Fruit fly (Drosophila melanogaster) whole organism, embryonic: Measurements from ENCODE around the gene CG14598.

Source experiments
- Awh ChIP-seq: fragments of 200-800 bp; sonication (Bioruptor generic); IDR thresholded peaks from 2 replicates; pipeline ENCODE4, ENCODE4 v1.3.6; 2022; ENCODE audit warnings: missing biosample characterization, missing genetic modification characterization
- CG12104 ChIP-seq: fragments of 200-800 bp; sonication (Bioruptor generic); optimal IDR thresholded peaks from 3 replicates; lab custom pipeline; 2016; ENCODE audit warnings: missing biosample characterization, missing genetic modification characterization
- CG12299 ChIP-seq: fragments of 200-800 bp; sonication (Bioruptor generic); optimal IDR thresholded peaks from 2 replicates; lab custom pipeline; 2018; ENCODE audit warnings: missing biosample characterization, mild to moderate bottlenecking, missing genetic modification characterization
- CG13287 ChIP-seq: fragments of 200-800 bp; sonication (Bioruptor generic); IDR thresholded peaks from 2 replicates; pipeline ENCODE4 v1.3.6; 2022; ENCODE audit warnings: missing biosample characterization, missing genetic modification characterization; ENCODE audit not compliant: partially characterized antibody
- CG15601 ChIP-seq: fragments of 200-800 bp; sonication (Bioruptor generic); optimal IDR thresholded peaks from 3 replicates; lab custom pipeline; 2019; ENCODE audit warnings: missing biosample characterization, mild to moderate bottlenecking, missing genetic modification characterization, moderate library complexity
- CG17186 ChIP-seq: fragments of 200-800 bp; sonication (Bioruptor generic); optimal IDR thresholded peaks from 3 replicates; lab custom pipeline; 2017; ENCODE audit warnings: missing biosample characterization, missing genetic modification reagents, missing genetic modification characterization
- CG18599 ChIP-seq: fragments of 200-800 bp; sonication (Bioruptor generic); optimal IDR thresholded peaks from 3 replicates; lab custom pipeline; 2017; ENCODE audit warnings: missing biosample characterization, missing genetic modification characterization, mild to moderate bottlenecking, moderate library complexity, missing genetic modification reagents
- CG2202 ChIP-seq: fragments of 200-800 bp; sonication (Bioruptor generic); optimal IDR thresholded peaks from 2 replicates; lab custom pipeline; 2018; ENCODE audit warnings: missing biosample characterization, mild to moderate bottlenecking, missing genetic modification characterization
- CG2678 ChIP-seq: fragments of 200-800 bp; sonication (Bioruptor generic); optimal IDR thresholded peaks from 3 replicates; lab custom pipeline; 2019; ENCODE audit warnings: missing biosample characterization, mild to moderate bottlenecking, missing genetic modification characterization, moderate library complexity
- CG3838 ChIP-seq: fragments of 200-800 bp; sonication (Bioruptor generic); optimal IDR thresholded peaks from 3 replicates; lab custom pipeline; 2016; ENCODE audit warnings: missing biosample characterization, missing genetic modification characterization
- CG4328 ChIP-seq: fragments of 200-800 bp; sonication (Bioruptor generic); optimal IDR thresholded peaks from 3 replicates; lab custom pipeline; 2017; ENCODE audit warnings: missing biosample characterization, missing genetic modification reagents, missing genetic modification characterization
- CG6175 ChIP-seq: fragments of 200-800 bp; sonication (Bioruptor generic); IDR thresholded peaks from 3 replicates; pipeline ENCODE4 v1.3.6; 2022; ENCODE audit warnings: missing biosample characterization, missing genetic modification characterization
- CG6765 ChIP-seq: fragments of 200-800 bp; sonication (Bioruptor generic); optimal IDR thresholded peaks from 3 replicates; lab custom pipeline; 2017; ENCODE audit warnings: missing biosample characterization, mild to moderate bottlenecking, missing genetic modification characterization
- CG9215 ChIP-seq: fragments of 200-800 bp; sonication (Bioruptor generic); IDR thresholded peaks from 2 replicates; pipeline ENCODE4 v1.3.6; 2022; ENCODE audit warnings: missing biosample characterization, missing genetic modification characterization
- CG9876 ChIP-seq: fragments of 200-800 bp; sonication (Bioruptor generic); optimal IDR thresholded peaks from 2 replicates; lab custom pipeline; 2016; ENCODE audit warnings: missing biosample characterization, missing genetic modification characterization
- Dfd ChIP-seq, 2 experiments: fragments of >200 bp; optimal IDR thresholded peaks; 2 replicates each; lab custom pipeline; 2017; ENCODE audit warnings: missing biosample characterization in 2 of 2, missing genetic modification characterization in 2 of 2
- Doc3 ChIP-seq: fragments of 200-800 bp; sonication (Bioruptor generic); IDR thresholded peaks from 3 replicates; pipeline ENCODE4 v1.3.6; 2022; ENCODE audit warnings: missing biosample characterization, missing genetic modification characterization; ENCODE audit not compliant: partially characterized antibody
- Ets97D ChIP-seq: fragments of 200-800 bp; sonication (Bioruptor generic); optimal IDR thresholded peaks from 3 replicates; lab custom pipeline; 2016; ENCODE audit warnings: missing biosample characterization, missing genetic modification characterization
- Fer1 ChIP-seq: fragments of 200-800 bp; sonication (Bioruptor generic); optimal IDR thresholded peaks from 2 replicates; lab custom pipeline; 2017; ENCODE audit warnings: missing biosample characterization, mild to moderate bottlenecking, missing genetic modification characterization
- HLH4C ChIP-seq: fragments of 200-800 bp; sonication (Bioruptor generic); IDR thresholded peaks from 3 replicates; pipeline ENCODE4 v1.3.6; 2022; ENCODE audit warnings: missing biosample characterization, missing genetic modification characterization; ENCODE audit not compliant: partially characterized antibody
- Jarid2 ChIP-seq: fragments of 200-800 bp; sonication (Bioruptor generic); optimal IDR thresholded peaks from 3 replicates; lab custom pipeline; 2017; ENCODE audit warnings: mild to moderate bottlenecking, missing biosample characterization, missing genetic modification reagents, missing genetic modification characterization
- NfI ChIP-seq: fragments of 200-800 bp; sonication (Bioruptor generic); optimal IDR thresholded peaks from 3 replicates; lab custom pipeline; 2018; ENCODE audit warnings: missing biosample characterization, mild to moderate bottlenecking, missing genetic modification characterization, moderate library complexity
- Pdp1 ChIP-seq, 2 experiments: fragments of 200-800 bp; sonication (Bioruptor generic); optimal IDR thresholded peaks; 3 replicates each; lab custom pipeline; 2016; ENCODE audit warnings: missing biosample characterization in 2 of 2, missing genetic modification characterization in 2 of 2, mild to moderate bottlenecking in 1 of 2, moderate library complexity in 1 of 2
- Ravus ChIP-seq: fragments of 200-800 bp; sonication (Bioruptor generic); IDR thresholded peaks from 2 replicates; pipeline ENCODE4 v1.3.6; 2022; ENCODE audit warnings: missing biosample characterization, missing genetic modification characterization
- Side ChIP-seq: fragments of 200-800 bp; sonication (Bioruptor generic); optimal IDR thresholded peaks from 2 replicates; lab custom pipeline; 2016; ENCODE audit warnings: missing biosample characterization, missing genetic modification characterization
- Tbp ChIP-seq: fragments of >200 bp; optimal IDR thresholded peaks from 2 replicates; lab custom pipeline; 2018; ENCODE audit warnings: missing biosample characterization, missing genetic modification characterization
- amos ChIP-seq: fragments of 200-800 bp; sonication (Bioruptor generic); IDR thresholded peaks from 2 replicates; pipeline ENCODE4 v1.3.6; 2022; ENCODE audit warnings: missing biosample characterization, missing genetic modification characterization; ENCODE audit not compliant: partially characterized antibody
- aop ChIP-seq: fragments of 200-800 bp; sonication (Bioruptor generic); IDR thresholded peaks from 2 replicates; pipeline ENCODE4 v1.3.6; 2022; ENCODE audit warnings: missing biosample characterization, missing genetic modification characterization
- br ChIP-seq: fragments of >200 bp; optimal IDR thresholded peaks from 2 replicates; lab custom pipeline; 2017
- cad ChIP-seq: fragments of >200 bp; optimal IDR thresholded peaks from 2 replicates; lab custom pipeline; 2017; ENCODE audit warnings: missing biosample characterization, missing genetic modification characterization
- ci ChIP-seq: fragments of 200-800 bp; sonication (Bioruptor generic); IDR thresholded peaks from 3 replicates; pipeline ENCODE4 v1.3.6; 2022; ENCODE audit warnings: missing biosample characterization, missing genetic modification characterization
- dan ChIP-seq: fragments of 200-800 bp; sonication (Bioruptor generic); IDR thresholded peaks from 2 replicates; pipeline ENCODE4 v1.3.6; 2022; ENCODE audit warnings: missing biosample characterization, missing genetic modification characterization
- dati ChIP-seq: fragments of 200-800 bp; sonication (Bioruptor generic); IDR thresholded peaks from 2 replicates; pipeline ENCODE4 v1.3.6; 2022; ENCODE audit warnings: missing biosample characterization, missing genetic modification characterization
- dmrt99B ChIP-seq: fragments of 200-800 bp; sonication (Bioruptor generic); optimal IDR thresholded peaks from 2 replicates; lab custom pipeline; 2018; ENCODE audit warnings: missing biosample characterization, mild to moderate bottlenecking, missing genetic modification characterization, moderate library complexity
- ems ChIP-seq: fragments of 200-800 bp; sonication (Bioruptor generic); optimal IDR thresholded peaks from 3 replicates; lab custom pipeline; 2016; ENCODE audit warnings: missing biosample characterization, missing genetic modification characterization
- fd64A ChIP-seq: fragments of 200-800 bp; sonication (Bioruptor generic); optimal IDR thresholded peaks from 3 replicates; lab custom pipeline; 2018; ENCODE audit warnings: missing biosample characterization, mild to moderate bottlenecking, missing genetic modification characterization
- gce ChIP-seq: fragments of 200-800 bp; sonication (Bioruptor generic); IDR thresholded peaks from 3 replicates; pipeline ENCODE4 v1.3.6; 2022; ENCODE audit warnings: missing biosample characterization, missing genetic modification characterization
- nerfin-2 ChIP-seq: fragments of 200-800 bp; sonication (Bioruptor generic); IDR thresholded peaks from 2 replicates; pipeline ENCODE4 v1.3.6; 2022; ENCODE audit warnings: missing biosample characterization, missing genetic modification characterization; ENCODE audit not compliant: partially characterized antibody
- otp ChIP-seq: fragments of 200-800 bp; sonication (Bioruptor generic); IDR thresholded peaks from 3 replicates; pipeline ENCODE4, ENCODE4 v1.3.6; 2022; ENCODE audit warnings: missing biosample characterization, missing genetic modification characterization
- phol ChIP-seq: fragments of 200-800 bp; sonication (Bioruptor generic); optimal IDR thresholded peaks from 3 replicates; lab custom pipeline; 2018; ENCODE audit warnings: missing biosample characterization, mild to moderate bottlenecking, missing genetic modification characterization, moderate library complexity
- pzg ChIP-seq: fragments of 200-800 bp; sonication (Bioruptor generic); optimal IDR thresholded peaks from 3 replicates; lab custom pipeline; 2018; ENCODE audit warnings: missing biosample characterization, mild to moderate bottlenecking, missing genetic modification characterization, moderate library complexity
- salm ChIP-seq: fragments of 200-800 bp; sonication (Bioruptor generic); optimal IDR thresholded peaks from 2 replicates; lab custom pipeline; 2018; ENCODE audit warnings: missing biosample characterization, mild to moderate bottlenecking, missing genetic modification characterization
- sens ChIP-seq: fragments of 200-800 bp; sonication (Bioruptor generic); peaks from one replicate; lab custom pipeline; 2016; ENCODE audit warnings: missing biosample characterization, missing genetic modification characterization
- sens-2 ChIP-seq: fragments of 200-800 bp; sonication (Bioruptor generic); IDR thresholded peaks from 2 replicates; pipeline ENCODE4 v1.3.6; 2022; ENCODE audit warnings: missing biosample characterization, missing genetic modification characterization
- sim ChIP-seq: fragments of 200-800 bp; sonication (Bioruptor generic); IDR thresholded peaks from 2 replicates; pipeline ENCODE4 v1.3.6; 2022; ENCODE audit warnings: missing biosample characterization, missing genetic modification characterization
- sug ChIP-seq: fragments of 200-800 bp; optimal IDR thresholded peaks from 2 replicates; lab custom pipeline; 2019; ENCODE audit warnings: missing biosample characterization, mild to moderate bottlenecking, missing genetic modification characterization, moderate library complexity
- tna ChIP-seq: fragments of 200-800 bp; sonication (Bioruptor generic); IDR thresholded peaks from 2 replicates; pipeline ENCODE4 v1.3.6; 2022; ENCODE audit warnings: missing biosample characterization, missing genetic modification characterization; ENCODE audit not compliant: partially characterized antibody
- toy ChIP-seq: fragments of 200-800 bp; sonication (Bioruptor generic); IDR thresholded peaks from 2 replicates; pipeline ENCODE4 v1.3.6; 2022; ENCODE audit warnings: missing biosample characterization, missing genetic modification characterization
- trh ChIP-seq: fragments of 200-800 bp; sonication (Bioruptor generic); optimal IDR thresholded peaks from 2 replicates; lab custom pipeline; 2016; ENCODE audit warnings: missing biosample characterization, missing genetic modification characterization
- vvl ChIP-seq: fragments of 200-800 bp; sonication (Bioruptor generic); IDR thresholded peaks from 2 replicates; pipeline ENCODE4 v1.3.6; 2022; ENCODE audit warnings: missing biosample characterization, missing genetic modification characterization
- yki ChIP-seq: fragments of >200 bp; optimal IDR thresholded peaks from 3 replicates; lab custom pipeline; 2018

The CG14598 gene

DNA sequence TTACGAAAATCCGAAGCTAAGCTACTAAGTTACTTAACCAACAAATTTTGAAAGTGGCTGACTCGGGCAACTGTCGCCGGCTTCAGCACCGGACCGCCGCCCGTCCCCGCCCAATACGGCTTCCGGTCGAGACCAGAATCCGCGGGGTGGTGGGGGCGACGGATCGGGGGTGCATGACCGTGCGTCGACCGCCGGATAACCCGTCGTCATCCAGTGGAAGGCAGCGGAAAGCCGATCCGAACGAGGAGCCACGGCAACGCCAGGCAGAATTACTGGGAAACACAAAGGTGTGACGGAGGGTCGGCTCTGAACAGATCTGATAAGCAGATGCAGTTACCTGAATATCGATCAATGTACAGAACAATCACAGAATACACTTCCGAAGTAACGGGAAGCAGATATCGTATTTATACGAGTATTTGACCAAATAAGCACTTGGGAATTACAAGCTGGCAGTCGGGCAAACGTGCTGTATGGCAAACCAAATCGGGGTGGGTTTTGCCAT, 35.1 kb downstream of the CG14598 start (continued):
- TF ChIP-seq nerfin-2 (GFP tag; lab: Robert Waterston, UW) (peak; percentile 98), Tbp (peak; percentile 100), CG6765 (GFP tag; lab: Kevin White, UChicago) (peak; percentile 49), fd64A (GFP tag; lab: Kevin White, UChicago) (peak; percentile 87), Fer1 (peak; percentile 85), pzg (GFP tag; lab: Kevin White, UChicago) (peak; percentile 32), otp (GFP tag; lab: Robert Waterston, UW) (peak; percentile 74; the same call in 1 of the 3 replicates), sug (tag; lab: Kevin White, UChicago) (peak; percentile 95), phol (no peak), Side (peak; percentile 67), gce (GFP tag; lab: Robert Waterston, UW) (peak; percentile 80; the same call in 2 of the 3 replicates), sens (GFP tag; lab: Kevin White, UChicago) (peak; percentile 88), CG17186 (GFP tag; lab: Kevin White, UChicago) (peak; percentile 26), CG2202 (tag; lab: Kevin White, UChicago) (peak; percentile 9), cad (no peak), CG3838 (peak; percentile 2), vvl (GFP tag; lab: Robert Waterston, UW) (peak; percentile 81), yki (lab: Kevin White, UChicago) (no peak), dan (GFP tag; lab: Robert Waterston, UW) (no peak), CG4328 (GFP tag; lab: Kevin White, UChicago) (peak; percentile 90), CG15601 (tag; lab: Kevin White, UChicago) (peak; percentile 70), ems (GFP tag; lab: Kevin White, UChicago) (peak; percentile 56), CG9215 (GFP tag; lab: Robert Waterston, UW) (no peak; the same call in 1 of the 2 replicates), tna (GFP tag; lab: Robert Waterston, UW) (peak; percentile 97), Jarid2 (no peak), CG12299 (tag; lab: Kevin White, UChicago) (peak; percentile 68), ci (GFP tag; lab: Robert Waterston, UW) (peak; percentile 93), Doc3 (GFP tag; lab: Robert Waterston, UW) (peak; percentile 67; the same call in 2 of the 3 replicates), HLH4C (peak; percentile 96), Pdp1 (GFP tag; optimal IDR thresholded peaks at IDR 0.05; lab: Kevin White, UChicago) (peak; percentile 46 to 51), br (no peak), Ets97D (GFP tag; lab: Kevin White, UChicago) (peak; percentile 71), CG12104 (GFP tag; lab: Kevin White, UChicago) (no peak), CG6175 (GFP tag; lab: Robert Waterston, UW) (peak; percentile 78), salm (tag; lab: Kevin White, UChicago) (peak; percentile 62), amos (GFP tag; lab: Robert Waterston, UW) (peak; percentile 97), CG9876 (peak; percentile 21), aop (GFP tag; lab: Robert Waterston, UW) (peak; percentile 99), Dfd (GFP tag; optimal IDR thresholded peaks at IDR 0.05; lab: Kevin White, UChicago) (no peak), trh (GFP tag; lab: Kevin White, UChicago) (no peak), NfI (GFP tag; lab: Kevin White, UChicago) (peak; percentile 54), Awh (GFP tag; lab: Robert Waterston, UW) (peak; percentile 65), CG13287 (GFP tag; lab: Robert Waterston, UW) (peak; percentile 72), sim (GFP tag; lab: Robert Waterston, UW) (no peak), dati (no peak), CG2678 (tag; lab: Kevin White, UChicago) (peak; percentile 44), toy (GFP tag; lab: Robert Waterston, UW) (peak; percentile 62), CG18599 (GFP tag; lab: Kevin White, UChicago) (peak; percentile 70), Ravus (no peak), dmrt99B (peak; percentile 48), sens-2 (GFP tag; lab: Robert Waterston, UW) (peak; percentile 47; the same call in 1 of the 2 replicates)
